Worm (Caenorhabditis elegans) whole organism, mixed stage, embryonic: Measurements from ENCODE around the gene Y57G11C.40.

Source experiments
- blmp-1 ChIP-seq: fragments of 150-350 bp; optimal IDR thresholded peaks from 2 replicates; lab custom pipeline; 2014; ENCODE audit warnings: missing biosample characterization, missing genetic modification characterization
- elt-3 ChIP-seq: fragments of 150-350 bp; optimal IDR thresholded peaks from 2 replicates; lab custom pipeline; 2014; ENCODE audit warnings: missing biosample characterization, missing genetic modification characterization
- lin-32 ChIP-seq: fragments of 200-800 bp; sonication (Bioruptor generic); optimal IDR thresholded peaks from 2 replicates; lab custom pipeline; 2018; ENCODE audit warnings: mild to moderate bottlenecking, missing genetic modification characterization, missing compliant biosample characterization
- lsy-2 ChIP-seq: fragments of 150-350 bp; optimal IDR thresholded peaks from 2 replicates; lab custom pipeline; 2014; ENCODE audit warnings: missing biosample characterization, missing genetic modification characterization
- mab-5 ChIP-seq: fragments of 150-350 bp; optimal IDR thresholded peaks from 2 replicates; lab custom pipeline; 2014; ENCODE audit warnings: missing biosample characterization, missing genetic modification characterization
- nhr-12 ChIP-seq: fragments of 150-350 bp; optimal IDR thresholded peaks from 2 replicates; lab custom pipeline; 2014; ENCODE audit warnings: missing biosample characterization, missing genetic modification characterization
- nhr-237 ChIP-seq: fragments of 150-350 bp; optimal IDR thresholded peaks from 2 replicates; lab custom pipeline; 2014; ENCODE audit warnings: missing biosample characterization, missing genetic modification characterization
- unc-39 ChIP-seq: fragments of 150-350 bp; optimal IDR thresholded peaks from 2 replicates; lab custom pipeline; 2014; ENCODE audit warnings: missing biosample characterization, missing genetic modification characterization
- unc-62 ChIP-seq: fragments of 150-350 bp; optimal IDR thresholded peaks from 2 replicates; lab custom pipeline; 2014; ENCODE audit warnings: missing biosample characterization, missing genetic modification reagents, missing genetic modification characterization
- ztf-11 ChIP-seq: fragments of 150-350 bp; optimal IDR thresholded peaks from 2 replicates; lab custom pipeline; 2014; ENCODE audit warnings: missing biosample characterization, missing genetic modification characterization

ce11 chrIV:14741926-14742325 lies 37.9 kb upstream of the Y57G11C.40 start:
- TF ChIP-seq ztf-11 (tag; lab: Kevin White, UChicago): no peak
- no peak for TF ChIP-seq nhr-12 (tag; lab: Kevin White, UChicago)
- TF ChIP-seq mab-5 (tag; lab: Kevin White, UChicago): no peak
- TF ChIP-seq nhr-237: no peak
- no peak for TF ChIP-seq blmp-1 (tag; lab: Kevin White, UChicago)
- no peak for TF ChIP-seq unc-62 (GFP tag; lab: Kevin White, UChicago)
- TF ChIP-seq lsy-2 (tag; lab: Kevin White, UChicago): no peak
- no peak for TF ChIP-seq lin-32 (GFP tag; lab: Kevin White, UChicago)
- no peak for TF ChIP-seq elt-3 (tag; lab: Kevin White, UChicago)
- no peak for TF ChIP-seq unc-39 (tag; lab: Kevin White, UChicago)
